Worm (Caenorhabditis elegans): ENCODE results near the gene F31E8.4.

DNA sequence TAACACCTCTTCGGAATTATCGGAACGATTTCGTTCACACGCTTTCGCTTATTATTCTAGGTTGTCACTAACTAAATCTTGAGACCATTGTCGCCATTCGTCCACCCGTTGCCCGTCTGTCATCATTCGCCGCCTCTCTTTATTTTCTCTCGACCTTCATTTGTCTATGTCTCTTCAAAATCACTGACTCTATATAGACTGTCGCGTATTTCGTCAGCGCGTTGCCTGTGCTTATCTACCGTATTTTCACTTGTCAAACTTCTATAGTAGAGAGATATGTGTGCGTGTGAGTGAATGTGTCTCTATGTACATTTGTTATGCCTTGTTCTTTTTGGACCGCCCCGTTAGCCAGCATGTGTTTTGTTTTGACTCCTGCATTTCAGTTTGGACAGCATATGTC, 29.2 kb upstream of the F31E8.4 start:
- no peak for TF ChIP-seq nhr-11 (tag; optimal IDR thresholded peaks at IDR 0.05)
- TF ChIP-seq che-1 (tag; optimal IDR thresholded peaks at IDR 0.05) = no peak
- no peak for TF ChIP-seq ama-1 (optimal IDR thresholded peaks at IDR 0.05)
- no peak for TF ChIP-seq pha-4 (tag; optimal IDR thresholded peaks at IDR 0.05)
- no peak for TF ChIP-seq ceh-30 (tag; optimal IDR thresholded peaks at IDR 0.05)
- no peak for TF ChIP-seq sox-2 (GFP tag; IDR thresholded peaks at IDR 0.05)
- TF ChIP-seq C38D4.7 (GFP tag; optimal IDR thresholded peaks at IDR 0.05) = no peak
- TF ChIP-seq C08G9.2 (tag; optimal IDR thresholded peaks at IDR 0.05) = no peak
